Fruit fly (Drosophila melanogaster) whole organism: ENCODE results near the gene mwh.
A peak's percentile ranks its signal among the peaks of the same experiment; 100 is the strongest.

ENCODE experiments used
- CG8478 ChIP-seq: fragments of >200 bp; optimal IDR thresholded peaks from 2 replicates; lab custom pipeline; 2018; ENCODE audit warnings: inconsistent platforms
- Dll ChIP-seq: fragments of >200 bp; optimal IDR thresholded peaks from 2 replicates; lab custom pipeline; 2017
- EcR ChIP-seq, 2 experiments: fragments of >200 bp; optimal IDR thresholded peaks; 2 replicates each; lab custom pipeline; 2017; ENCODE audit warnings: missing biosample characterization in 2 of 2, missing genetic modification characterization in 2 of 2, missing genetic modification reagents in 2 of 2
- pan ChIP-seq: fragments of >200 bp; optimal IDR thresholded peaks from 2 replicates; lab custom pipeline; 2017
- psq ChIP-seq: fragments of >200 bp; optimal IDR thresholded peaks from 2 replicates; lab custom pipeline; 2017
- usp ChIP-seq: fragments of >200 bp; optimal IDR thresholded peaks from 2 replicates; lab custom pipeline; 2017; ENCODE audit warnings: missing biosample characterization, missing genetic modification characterization, mixed read lengths

- no peak for TF ChIP-seq pan
- no peak for TF ChIP-seq usp (GFP tag; lab: Kevin White, UChicago)
- no peak for TF ChIP-seq psq (lab: Kevin White, UChicago)
- no peak for TF ChIP-seq CG8478 (lab: Kevin White, UChicago)
- no peak for TF ChIP-seq EcR (GFP tag; optimal IDR thresholded peaks at IDR 0.05; lab: Kevin White, UChicago)
- peak; percentile 47 for TF ChIP-seq Dll (lab: Kevin White, UChicago)
Observed at dm6 chr3L:1177085-1177484, 23.5 kb upstream of the mwh start, which contains the start of gene bab2.
